Fruit fly (Drosophila melanogaster): ENCODE data around the gene Snoo.
A peak's percentile ranks its signal among the peaks of the same experiment; 100 is the strongest.

The Snoo gene

dm6 chr2L:7872680-7873079, 111.3 kb downstream of the Snoo start (continued):
- peak; percentile 17; the same call in 2 of the 3 replicates for TF ChIP-seq ci (GFP tag; IDR thresholded peaks at IDR 0.05)
- TF ChIP-seq knrl (GFP tag; IDR thresholded peaks at IDR 0.05; ENCODE audit: partially characterized antibody), result peak; percentile 78
- TF ChIP-seq CG12155 (GFP tag; optimal IDR thresholded peaks at IDR 0.05), result no peak

DNA sequence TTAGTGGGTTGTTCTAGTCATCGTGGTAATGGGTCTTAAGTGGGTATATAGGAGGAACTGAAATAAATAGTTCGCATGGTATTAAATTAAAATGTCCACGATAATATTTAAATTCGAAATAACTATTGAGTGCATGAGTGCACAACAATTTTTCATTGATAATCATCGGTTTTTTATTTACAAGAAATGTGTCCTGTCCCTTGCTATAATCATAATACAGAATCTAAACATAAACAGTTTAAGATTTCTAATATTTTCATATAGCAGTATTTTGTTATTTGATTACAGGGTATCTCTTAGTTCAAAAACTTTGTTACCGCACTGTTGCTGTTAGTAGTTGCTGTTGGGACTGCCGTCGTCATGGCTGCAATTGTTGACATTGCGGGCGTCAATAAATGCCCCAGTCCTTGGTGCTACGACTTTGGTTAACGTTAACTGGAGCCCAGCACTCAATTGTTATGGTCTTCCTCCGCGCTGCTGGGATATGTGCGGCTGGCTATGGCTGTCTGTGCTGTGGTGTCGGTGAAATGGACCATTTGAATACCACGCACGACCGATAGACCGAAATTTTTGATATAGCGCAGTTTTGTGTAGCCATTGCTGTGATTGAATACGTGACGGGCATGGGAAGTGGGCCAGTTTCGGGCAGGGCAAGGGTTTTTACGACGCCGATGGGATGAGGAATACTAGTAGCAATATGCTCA, 112.0 kb downstream of the Snoo start:
- TF ChIP-seq hbn (GFP tag; IDR thresholded peaks at IDR 0.05; ENCODE audit: partially characterized antibody), result no peak
- TF ChIP-seq CG11398 (GFP tag; optimal IDR thresholded peaks at IDR 0.05), result no peak
- no peak for TF ChIP-seq shn (GFP tag; optimal IDR thresholded peaks at IDR 0.05)
- peak; percentile 86 for TF ChIP-seq sens (GFP tag)
- no peak for TF ChIP-seq gsb-n (tag; optimal IDR thresholded peaks at IDR 0.05)
- no peak for TF ChIP-seq CG17612 (GFP tag; IDR thresholded peaks at IDR 0.05)
- TF ChIP-seq CG11723 (GFP tag; optimal IDR thresholded peaks at IDR 0.05), result no peak
- peak; percentile 79 for TF ChIP-seq gem (tag; optimal IDR thresholded peaks at IDR 0.05)
- TF ChIP-seq kay (GFP tag; optimal IDR thresholded peaks at IDR 0.05), result no peak
- no peak for TF ChIP-seq MESR4 (GFP tag; optimal IDR thresholded peaks at IDR 0.05)
- no peak for TF ChIP-seq run (tag; optimal IDR thresholded peaks at IDR 0.05)
- no peak for TF ChIP-seq mld (GFP tag; IDR thresholded peaks at IDR 0.05; ENCODE audit: partially characterized antibody)
- TF ChIP-seq nerfin-2 (GFP tag; IDR thresholded peaks at IDR 0.05; ENCODE audit: partially characterized antibody), result no peak
- peak; percentile 49 for TF ChIP-seq Fer3 (tag; optimal IDR thresholded peaks at IDR 0.05)
- TF ChIP-seq CG9817 (tag; optimal IDR thresholded peaks at IDR 0.05), result peak; percentile 18
- TF ChIP-seq CG15073 (GFP tag; optimal IDR thresholded peaks at IDR 0.05), result no peak
- TF ChIP-seq CG8359 (GFP tag; optimal IDR thresholded peaks at IDR 0.05; ENCODE audit: borderline replicate concordance), result no peak
- TF ChIP-seq pros (GFP tag; optimal IDR thresholded peaks at IDR 0.05), result no peak
- TF ChIP-seq Mrtf (GFP tag; IDR thresholded peaks at IDR 0.05), result no peak
- TF ChIP-seq CG15514 (GFP tag; optimal IDR thresholded peaks at IDR 0.05), result peak; percentile 41
- no peak for TF ChIP-seq CG12104 (GFP tag; optimal IDR thresholded peaks at IDR 0.05)
- TF ChIP-seq dmrt11E (tag; optimal IDR thresholded peaks at IDR 0.05), result no peak
- TF ChIP-seq en (GFP tag; optimal IDR thresholded peaks at IDR 0.05), result no peak
- TF ChIP-seq sim (GFP tag; IDR thresholded peaks at IDR 0.05), result no peak
- no peak for TF ChIP-seq gce (GFP tag; IDR thresholded peaks at IDR 0.05)
- TF ChIP-seq CG31224 (GFP tag; IDR thresholded peaks at IDR 0.05), result no peak
- TF ChIP-seq D19B (GFP tag; optimal IDR thresholded peaks at IDR 0.05), result peak; percentile 77
- TF ChIP-seq bab2 (GFP tag; optimal IDR thresholded peaks at IDR 0.05), result peak; percentile 43
- no peak for TF ChIP-seq CG4328 (GFP tag; optimal IDR thresholded peaks at IDR 0.05)
- no peak for TF ChIP-seq MTF-1 (GFP tag; optimal IDR thresholded peaks at IDR 0.05; ENCODE audit: borderline replicate concordance)
- TF ChIP-seq so (GFP tag; IDR thresholded peaks at IDR 0.05), result no peak
- no peak for TF ChIP-seq nerfin-1 (tag; optimal IDR thresholded peaks at IDR 0.05)
- TF ChIP-seq CG3407 (GFP tag; optimal IDR thresholded peaks at IDR 0.05), result no peak
- no peak for TF ChIP-seq CG42726 (GFP tag; IDR thresholded peaks at IDR 0.05; ENCODE audit: partially characterized antibody)
- TF ChIP-seq ac (GFP tag; optimal IDR thresholded peaks at IDR 0.05), result no peak
- TF ChIP-seq CG4404 (GFP tag; IDR thresholded peaks at IDR 0.05), result 0 out of 2 replicates have a peak, but pooled peaks have one; percentile 24
- TF ChIP-seq ash1 (GFP tag; optimal IDR thresholded peaks at IDR 0.05), result no peak
- TF ChIP-seq cato (GFP tag; optimal IDR thresholded peaks at IDR 0.05; ENCODE audit: borderline replicate concordance), result no peak
- TF ChIP-seq trem (tag; optimal IDR thresholded peaks at IDR 0.05), result no peak
- TF ChIP-seq Dfd (GFP tag; optimal IDR thresholded peaks at IDR 0.05), result no peak
- TF ChIP-seq cwo (GFP tag; optimal IDR thresholded peaks at IDR 0.05), result peak; percentile 49
- no peak for TF ChIP-seq Dip3 (GFP tag; optimal IDR thresholded peaks at IDR 0.05)
- TF ChIP-seq rib (GFP tag; IDR thresholded peaks at IDR 0.05), result no peak
- TF ChIP-seq CG9932 (GFP tag; IDR thresholded peaks at IDR 0.05), result peak; percentile 46
- no peak for TF ChIP-seq da (GFP tag; optimal IDR thresholded peaks at IDR 0.05)

All from whole organism, embryonic.